Fruit fly (Drosophila melanogaster) S2 (cell line): ENCODE data around the gene Pcd.

ENCODE experiments used
- CG8478 ChIP-seq: fragments of >200 bp; optimal IDR thresholded peaks from 2 replicates; lab custom pipeline; 2018
- CTCF ChIP-seq, 2 experiments: fragments of >200 bp; optimal IDR thresholded peaks; 2 replicates each; lab custom pipeline; 2018

- TF ChIP-seq CTCF (optimal IDR thresholded peaks at IDR 0.05; lab: Kevin White, UChicago) = no peak
- TF ChIP-seq CG8478 (lab: Kevin White, UChicago) = no peak
These were observed 32.3 kb downstream of the Pcd start for dm6 chr3R:29755248-29755647.
